Fruit fly (Drosophila melanogaster): Measurements from ENCODE around the gene Krn.

The Krn gene

dm6 chr3L:17625014-17625413 is 29.1 kb downstream of the Krn start (continued):
- TF ChIP-seq sr (GFP tag; IDR thresholded peaks at IDR 0.05) (no peak), inv (GFP tag; IDR thresholded peaks at IDR 0.05; ENCODE audit: partially characterized antibody) (no peak), sens (GFP tag) (peak; percentile 10), Hmr (GFP tag; optimal IDR thresholded peaks at IDR 0.05) (peak; percentile 63), insv (GFP tag; optimal IDR thresholded peaks at IDR 0.05) (peak in 1 of 2 experiments; percentile 12), CG3281 (GFP tag; optimal IDR thresholded peaks at IDR 0.05) (no peak), nom (GFP tag; optimal IDR thresholded peaks at IDR 0.05) (no peak), CG17568 (GFP tag; optimal IDR thresholded peaks at IDR 0.05) (peak; percentile 61), YL-1 (GFP tag; optimal IDR thresholded peaks at IDR 0.05) (no peak), odd (GFP tag; optimal IDR thresholded peaks at IDR 0.05) (peak; percentile 47), pzg (GFP tag; optimal IDR thresholded peaks at IDR 0.05) (no peak), ranshi (GFP tag; IDR thresholded peaks at IDR 0.05) (no peak), CG17829 (tag; optimal IDR thresholded peaks at IDR 0.05) (no peak), CG1647 (GFP tag; optimal IDR thresholded peaks at IDR 0.05) (no peak), Fer1 (GFP tag; optimal IDR thresholded peaks at IDR 0.05) (peak; percentile 47), Gsc (GFP tag; IDR thresholded peaks at IDR 0.05) (no peak), toy (GFP tag; IDR thresholded peaks at IDR 0.05) (no peak), bigmax (GFP tag; optimal IDR thresholded peaks at IDR 0.05) (no peak), unpg (GFP tag; optimal IDR thresholded peaks at IDR 0.05) (peak; percentile 12), CG10274 (GFP tag; optimal IDR thresholded peaks at IDR 0.05) (no peak), CG6765 (GFP tag; optimal IDR thresholded peaks at IDR 0.05) (no peak), Med (GFP tag) (peak; percentile 66), CG18599 (GFP tag; optimal IDR thresholded peaks at IDR 0.05) (no peak), peb (GFP tag; IDR thresholded peaks at IDR 0.05) (no peak), CrebB (tag; optimal IDR thresholded peaks at IDR 0.05) (peak; percentile 41), CG6683 (GFP tag; optimal IDR thresholded peaks at IDR 0.05) (no peak), CG13296 (GFP tag; optimal IDR thresholded peaks at IDR 0.05) (peak; percentile 52), cas (GFP tag; IDR thresholded peaks at IDR 0.05) (no peak), CG15514 (GFP tag; optimal IDR thresholded peaks at IDR 0.05) (no peak), TFAM (GFP tag; optimal IDR thresholded peaks at IDR 0.05) (no peak), salm (tag; optimal IDR thresholded peaks at IDR 0.05) (peak; percentile 8), CG12769 (tag; optimal IDR thresholded peaks at IDR 0.05) (peak; percentile 6), CG9437 (GFP tag; optimal IDR thresholded peaks at IDR 0.05) (no peak), CG6854 (GFP tag; optimal IDR thresholded peaks at IDR 0.05) (peak; percentile 63), grau (tag; optimal IDR thresholded peaks at IDR 0.05) (peak; percentile 19), Usf (GFP tag; optimal IDR thresholded peaks at IDR 0.05) (no peak), CG7372 (GFP tag; IDR thresholded peaks at IDR 0.05) (no peak), CG7786 (GFP tag; optimal IDR thresholded peaks at IDR 0.05) (no peak), CG6175 (GFP tag; IDR thresholded peaks at IDR 0.05) (no peak), CG8388 (GFP tag; optimal IDR thresholded peaks at IDR 0.05) (no peak), exex (tag; optimal IDR thresholded peaks at IDR 0.05) (no peak), Xrp1 (GFP tag; IDR thresholded peaks at IDR 0.05) (0 out of 2 replicates have a peak, but pooled peaks have one; percentile 17), gem (tag; optimal IDR thresholded peaks at IDR 0.05) (peak; percentile 9), CG4707 (GFP tag; optimal IDR thresholded peaks at IDR 0.05) (peak; percentile 0), tap (tag; optimal IDR thresholded peaks at IDR 0.05) (no peak), mirr (GFP tag; optimal IDR thresholded peaks at IDR 0.05) (no peak), wek (GFP tag; optimal IDR thresholded peaks at IDR 0.05) (peak; percentile 31), schlank (tag; optimal IDR thresholded peaks at IDR 0.05) (peak; percentile 52), Rx (GFP tag; IDR thresholded peaks at IDR 0.05) (no peak), crol (GFP tag; IDR thresholded peaks at IDR 0.05) (no peak), PHDP (tag; optimal IDR thresholded peaks at IDR 0.05) (peak; percentile 61)

Data from whole organism, embryonic.